Worm (Caenorhabditis elegans) whole organism, L3 larva: ENCODE measurements around the gene cfim-2.
A peak's percentile ranks its signal among the peaks of the same experiment; 100 is the strongest.

ENCODE experiments used
- R02D3.7 ChIP-seq: fragments of 150-350 bp; optimal IDR thresholded peaks from 2 replicates; lab custom pipeline; 2014; ENCODE audit warnings: missing biosample characterization, missing genetic modification characterization
- ZK546.5 ChIP-seq: sonication (generic microtip); optimal IDR thresholded peaks from 2 replicates; lab custom pipeline; 2017; ENCODE audit warnings: missing biosample characterization, missing genetic modification characterization
- aly-2 ChIP-seq: fragments of 150-350 bp; optimal IDR thresholded peaks from 2 replicates; lab custom pipeline; 2014; ENCODE audit warnings: missing biosample characterization, missing genetic modification characterization
- ama-1 ChIP-seq: fragments of 150-350 bp; optimal IDR thresholded peaks from 2 replicates; lab custom pipeline; 2018
- ceh-16 ChIP-seq: sonication (generic microtip); optimal IDR thresholded peaks from 2 replicates; lab custom pipeline; 2017; ENCODE audit warnings: missing biosample characterization, missing genetic modification characterization
- ceh-28 ChIP-seq: fragments of 150-350 bp; optimal IDR thresholded peaks from 2 replicates; lab custom pipeline; 2014; ENCODE audit warnings: missing biosample characterization, missing genetic modification reagents, missing genetic modification characterization
- ceh-82 ChIP-seq: fragments of 150-350 bp; optimal IDR thresholded peaks from 2 replicates; lab custom pipeline; 2014; ENCODE audit warnings: missing biosample characterization, missing genetic modification characterization
- ceh-9 ChIP-seq: sonication (generic microtip); optimal IDR thresholded peaks from 2 replicates; lab custom pipeline; 2018; ENCODE audit warnings: missing biosample characterization, missing genetic modification characterization
- daf-12 ChIP-seq: fragments of 150-350 bp; optimal IDR thresholded peaks from 2 replicates; lab custom pipeline; 2014; ENCODE audit warnings: missing biosample characterization, missing genetic modification reagents, missing genetic modification characterization
- egl-27 ChIP-seq: sonication (generic microtip); optimal IDR thresholded peaks from 4 replicates; lab custom pipeline; 2017; ENCODE audit warnings: missing biosample characterization, missing genetic modification reagents, missing genetic modification characterization
- egl-5 ChIP-seq: fragments of 150-350 bp; optimal IDR thresholded peaks from 2 replicates; lab custom pipeline; 2017; ENCODE audit warnings: missing biosample characterization, missing genetic modification reagents, missing genetic modification characterization, inconsistent platforms
- elt-1 ChIP-seq: fragments of 150-350 bp; optimal IDR thresholded peaks from 2 replicates; lab custom pipeline; 2014; ENCODE audit warnings: missing biosample characterization, missing genetic modification characterization
- elt-2 ChIP-seq: sonication (generic microtip); optimal IDR thresholded peaks from 2 replicates; lab custom pipeline; 2016; ENCODE audit warnings: missing genetic modification reagents, mild to moderate bottlenecking, missing genetic modification characterization, missing compliant biosample characterization
- eor-1 ChIP-seq, 2 experiments: fragments of 150-350 bp; optimal IDR thresholded peaks; 2 replicates each; lab custom pipeline; 2014 to 2018; ENCODE audit warnings: missing biosample characterization in 2 of 2, missing genetic modification characterization in 2 of 2
- fkh-10 ChIP-seq: sonication (generic microtip); optimal IDR thresholded peaks from 2 replicates; lab custom pipeline; 2017; ENCODE audit warnings: missing biosample characterization, missing genetic modification reagents, missing genetic modification characterization
- fkh-2 ChIP-seq: fragments of 150-350 bp; optimal IDR thresholded peaks from 2 replicates; lab custom pipeline; 2014; ENCODE audit warnings: missing biosample characterization, missing genetic modification reagents, missing genetic modification characterization
- fos-1 ChIP-seq: fragments of 150-350 bp; optimal IDR thresholded peaks from 2 replicates; lab custom pipeline; 2014; ENCODE audit warnings: missing biosample characterization, missing genetic modification characterization
- hmg-11 ChIP-seq: sonication (generic microtip); optimal IDR thresholded peaks from 2 replicates; lab custom pipeline; 2016; ENCODE audit warnings: missing genetic modification characterization, missing compliant biosample characterization
- lin-15B ChIP-seq: fragments of 150-350 bp; optimal IDR thresholded peaks from 2 replicates; lab custom pipeline; 2014; ENCODE audit warnings: missing biosample characterization, missing genetic modification characterization
- lin-39 ChIP-seq: fragments of 150-350 bp; optimal IDR thresholded peaks from 2 replicates; lab custom pipeline; 2018; ENCODE audit warnings: missing biosample characterization, missing genetic modification reagents, missing genetic modification characterization
- lsy-12 ChIP-seq: sonication (generic microtip); optimal IDR thresholded peaks from 2 replicates; lab custom pipeline; 2016; ENCODE audit warnings: mild to moderate bottlenecking, missing genetic modification characterization, missing compliant biosample characterization
- mdl-1 ChIP-seq: fragments of 150-350 bp; optimal IDR thresholded peaks from 2 replicates; lab custom pipeline; 2014; ENCODE audit warnings: missing biosample characterization, missing genetic modification characterization
- mml-1 ChIP-seq: fragments of 150-350 bp; sonication (generic microtip); optimal IDR thresholded peaks from 3 replicates; lab custom pipeline; 2014; ENCODE audit warnings: missing biosample characterization, missing genetic modification characterization
- nfya-1 ChIP-seq: sonication (generic microtip); optimal IDR thresholded peaks from 2 replicates; lab custom pipeline; 2017; ENCODE audit warnings: missing genetic modification characterization, mild to moderate bottlenecking, missing compliant biosample characterization, antibody characterized with exemption, moderate library complexity; ENCODE audit not compliant: insufficient read depth
- nhr-11 ChIP-seq: fragments of 150-350 bp; optimal IDR thresholded peaks from 2 replicates; lab custom pipeline; 2014; ENCODE audit warnings: missing biosample characterization, missing genetic modification characterization
- nhr-12 ChIP-seq: fragments of 150-350 bp; optimal IDR thresholded peaks from 2 replicates; lab custom pipeline; 2014; ENCODE audit warnings: missing biosample characterization, missing genetic modification characterization
- nhr-23 ChIP-seq: fragments of 150-350 bp; optimal IDR thresholded peaks from 2 replicates; lab custom pipeline; 2014; ENCODE audit warnings: missing biosample characterization, missing genetic modification reagents, missing genetic modification characterization
- nhr-237 ChIP-seq: fragments of 150-350 bp; optimal IDR thresholded peaks from 2 replicates; lab custom pipeline; 2014; ENCODE audit warnings: missing biosample characterization, missing genetic modification characterization
- nhr-25 ChIP-seq: sonication (generic microtip); optimal IDR thresholded peaks from 2 replicates; lab custom pipeline; 2017; ENCODE audit warnings: missing biosample characterization, missing genetic modification characterization
- nhr-28 ChIP-seq: fragments of 150-350 bp; optimal IDR thresholded peaks from 2 replicates; lab custom pipeline; 2014; ENCODE audit warnings: missing biosample characterization, missing genetic modification characterization
- nhr-43 ChIP-seq: sonication (generic microtip); optimal IDR thresholded peaks from 2 replicates; lab custom pipeline; 2016; ENCODE audit warnings: mild to moderate bottlenecking, missing genetic modification characterization, missing compliant biosample characterization; ENCODE audit not compliant: poor library complexity, severe bottlenecking
- nhr-76 ChIP-seq: fragments of 150-350 bp; sonication (generic microtip); optimal IDR thresholded peaks from 5 replicates; lab custom pipeline; 2014; ENCODE audit warnings: missing biosample characterization, missing genetic modification characterization
- nhr-77 ChIP-seq: fragments of 150-350 bp; optimal IDR thresholded peaks from 2 replicates; lab custom pipeline; 2014; ENCODE audit warnings: missing biosample characterization, missing genetic modification characterization
- pha-4 ChIP-seq: fragments of 150-350 bp; optimal IDR thresholded peaks from 2 replicates; lab custom pipeline; 2014; ENCODE audit warnings: missing biosample characterization, missing genetic modification reagents, missing genetic modification characterization
- pqm-1 ChIP-seq: fragments of 150-350 bp; optimal IDR thresholded peaks from 2 replicates; lab custom pipeline; 2017; ENCODE audit warnings: missing biosample characterization, missing genetic modification characterization, inconsistent platforms
- sea-2 ChIP-seq: fragments of 150-350 bp; sonication (generic microtip); optimal IDR thresholded peaks from 4 replicates; lab custom pipeline; 2014; ENCODE audit warnings: missing biosample characterization, missing genetic modification reagents, missing genetic modification characterization
- skn-1 ChIP-seq: fragments of 150-350 bp; optimal IDR thresholded peaks from 2 replicates; lab custom pipeline; 2014; ENCODE audit warnings: missing biosample characterization, missing genetic modification characterization
- snpc-4 ChIP-seq: fragments of 150-350 bp; optimal IDR thresholded peaks from 2 replicates; lab custom pipeline; 2014; ENCODE audit warnings: missing biosample characterization, missing genetic modification characterization
- tbx-2 ChIP-seq: sonication (generic microtip); optimal IDR thresholded peaks from 2 replicates; lab custom pipeline; 2016; ENCODE audit warnings: mild to moderate bottlenecking, missing genetic modification characterization, missing compliant biosample characterization
- unc-39 ChIP-seq: sonication (generic microtip); optimal IDR thresholded peaks from 4 replicates; lab custom pipeline; 2017; ENCODE audit warnings: missing biosample characterization, missing genetic modification characterization
- unc-62 ChIP-seq: fragments of 150-350 bp; sonication (generic microtip); optimal IDR thresholded peaks from 4 replicates; lab custom pipeline; 2014; ENCODE audit warnings: missing biosample characterization, missing genetic modification reagents, missing genetic modification characterization
- zag-1 ChIP-seq: fragments of 150-350 bp; optimal IDR thresholded peaks from 2 replicates; lab custom pipeline; 2014; ENCODE audit warnings: missing biosample characterization, missing genetic modification characterization
- ztf-11 ChIP-seq: fragments of 150-350 bp; optimal IDR thresholded peaks from 2 replicates; lab custom pipeline; 2014; ENCODE audit warnings: missing biosample characterization, missing genetic modification characterization
- ztf-4 ChIP-seq: fragments of 150-350 bp; optimal IDR thresholded peaks from 2 replicates; lab custom pipeline; 2014; ENCODE audit warnings: missing biosample characterization, missing genetic modification characterization

cfim-2 gene

DNA sequence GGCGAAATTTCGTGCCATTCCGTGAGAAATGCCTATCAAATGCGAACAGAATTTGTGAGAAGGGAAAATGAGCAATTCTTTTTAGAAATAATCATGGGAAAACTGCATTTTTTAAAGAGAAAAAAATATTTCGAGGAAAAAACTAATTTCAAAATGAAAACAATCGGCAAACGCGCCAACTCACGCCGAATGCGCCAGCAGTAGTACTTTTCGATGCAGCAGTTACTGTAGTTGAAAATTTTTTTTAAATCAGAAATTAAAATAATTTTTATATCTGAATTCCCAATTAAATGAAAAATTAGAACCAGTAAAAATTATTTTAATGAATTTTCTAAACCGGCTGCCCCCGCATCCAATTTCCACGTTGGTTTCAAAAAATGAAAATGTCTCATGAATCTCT is 2.7 kb upstream of the cfim-2 start:
- TF ChIP-seq skn-1 (tag; lab: Kevin White, UChicago), result no peak

DNA sequence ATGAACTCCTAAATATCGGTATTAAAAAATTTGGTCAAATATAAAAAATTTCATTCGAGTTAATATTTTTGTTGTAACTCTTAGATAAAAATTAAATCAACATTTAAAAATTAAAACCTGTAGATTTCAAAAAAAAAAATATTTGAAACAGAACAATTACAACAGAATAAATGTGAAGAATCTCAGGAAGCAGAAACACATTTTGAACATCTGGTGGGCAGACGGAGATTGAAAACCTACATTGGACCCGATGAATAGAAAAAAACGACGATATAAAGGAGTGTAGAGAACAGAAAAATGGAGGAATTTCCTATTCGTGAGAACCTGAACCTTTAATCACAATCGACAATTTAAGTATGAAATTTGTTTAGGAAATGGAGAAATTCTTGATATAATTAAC is 2.0 kb upstream of the cfim-2 start:
- TF ChIP-seq hmg-11 (tag; lab: Kevin White, UChicago) (no peak), pqm-1 (tag; lab: Kevin White, UChicago) (no peak), nhr-237 (no peak), fkh-2 (no peak), tbx-2 (no peak), nhr-25 (tag; lab: Kevin White, UChicago) (no peak), mml-1 (tag; lab: Kevin White, UChicago) (no peak), skn-1 (tag; lab: Kevin White, UChicago) (no peak), egl-5 (tag; lab: Kevin White, UChicago) (no peak), elt-1 (tag; lab: Kevin White, UChicago) (no peak), lin-15B (tag; lab: Kevin White, UChicago) (no peak), fkh-10 (GFP tag; lab: Kevin White, UChicago) (no peak), eor-1 (tag; optimal IDR thresholded peaks at IDR 0.05; lab: Kevin White, UChicago) (no peak), nhr-23 (tag; lab: Kevin White, UChicago) (no peak), nhr-28 (tag; lab: Kevin White, UChicago) (no peak), zag-1 (tag; lab: Kevin White, UChicago) (no peak), ZK546.5 (tag; lab: Kevin White, UChicago) (no peak), egl-27 (no peak), daf-12 (tag; lab: Kevin White, UChicago) (no peak), pha-4 (no peak)
- TF ChIP-seq, all 47 proteins: peak for 0

DNA sequence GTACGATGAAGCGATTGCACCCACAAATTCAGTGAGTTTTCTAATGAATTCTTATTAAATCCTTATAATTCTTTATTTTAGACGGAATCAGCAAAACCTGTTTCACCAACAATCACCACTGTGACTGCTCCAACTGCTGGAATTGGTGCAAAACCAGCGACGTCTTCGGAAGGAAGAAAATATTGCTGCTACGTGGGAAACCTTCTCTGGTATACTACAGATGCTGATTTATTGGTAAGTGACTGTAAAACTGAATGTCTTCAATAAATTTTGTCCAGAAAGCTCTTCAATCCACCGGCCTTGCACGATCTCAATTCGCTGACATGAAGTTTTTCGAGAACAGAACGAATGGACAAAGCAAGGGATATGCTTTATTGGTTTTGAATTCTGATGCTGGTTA is 387 bp downstream of the cfim-2 start:
- TF ChIP-seq ztf-11 (tag; lab: Kevin White, UChicago), result no peak
- no peak for TF ChIP-seq daf-12 (tag; lab: Kevin White, UChicago)
- no peak for TF ChIP-seq eor-1 (tag; optimal IDR thresholded peaks at IDR 0.05; lab: Kevin White, UChicago)
- no peak for TF ChIP-seq mdl-1 (tag; lab: Kevin White, UChicago)
- no peak for TF ChIP-seq unc-62 (GFP tag; lab: Kevin White, UChicago)
- TF ChIP-seq nfya-1 (tag; lab: Kevin White, UChicago), result no peak
- no peak for TF ChIP-seq ama-1 (lab: Kevin White, UChicago)
- no peak for TF ChIP-seq aly-2 (tag; lab: Kevin White, UChicago)
- TF ChIP-seq elt-1 (tag; lab: Kevin White, UChicago), result no peak

DNA sequence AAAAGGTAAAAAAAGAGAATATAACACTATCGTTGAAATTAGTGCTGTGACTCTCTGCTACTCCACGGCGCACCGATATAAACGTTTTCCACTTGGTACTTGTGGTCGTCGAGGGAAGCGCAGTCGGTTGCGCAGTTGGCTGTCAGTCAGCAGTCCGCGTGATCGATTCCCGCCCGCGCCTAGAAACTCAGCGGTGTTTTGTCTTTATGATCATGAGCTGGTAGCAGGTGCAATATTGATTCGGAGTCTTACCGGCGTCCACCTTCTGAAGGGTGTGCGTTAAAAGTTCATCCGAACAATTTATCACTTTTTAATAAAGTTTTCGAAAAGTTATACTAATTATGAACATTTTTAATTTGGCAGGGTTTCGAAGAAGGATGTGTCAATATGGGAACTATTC is 969 bp downstream of the cfim-2 start:
- TF ChIP-seq egl-5 (tag; lab: Kevin White, UChicago) (peak; percentile 36), lsy-12 (peak; percentile 73), ztf-4 (tag; lab: Kevin White, UChicago) (peak; percentile 57), fkh-10 (GFP tag; lab: Kevin White, UChicago) (no peak), ceh-28 (peak; percentile 67), nhr-25 (tag; lab: Kevin White, UChicago) (peak; percentile 81), nhr-43 (tag; lab: Kevin White, UChicago) (peak; percentile 83), nhr-11 (tag; lab: Kevin White, UChicago) (no peak), elt-1 (tag; lab: Kevin White, UChicago) (no peak), daf-12 (tag; lab: Kevin White, UChicago) (no peak), pqm-1 (tag; lab: Kevin White, UChicago) (peak; percentile 28), nhr-12 (tag; lab: Kevin White, UChicago) (no peak), unc-62 (GFP tag; lab: Kevin White, UChicago) (peak; percentile 25), lin-15B (tag; lab: Kevin White, UChicago) (peak; percentile 35), fkh-2 (no peak), ceh-16 (tag; lab: Kevin White, UChicago) (no peak), aly-2 (tag; lab: Kevin White, UChicago) (no peak), elt-2 (tag; lab: Kevin White, UChicago) (peak; percentile 72), ceh-82 (no peak), nhr-28 (tag; lab: Kevin White, UChicago) (no peak), eor-1 (tag; optimal IDR thresholded peaks at IDR 0.05; lab: Kevin White, UChicago) (no peak), nhr-76 (tag; lab: Kevin White, UChicago) (no peak), ceh-9 (tag; lab: Kevin White, UChicago) (no peak), nhr-77 (no peak), pha-4 (peak; percentile 78), R02D3.7 (tag; lab: Kevin White, UChicago) (peak; percentile 57), sea-2 (GFP tag; lab: Kevin White, UChicago) (no peak), lin-39 (tag; lab: Kevin White, UChicago) (peak; percentile 92), ZK546.5 (tag; lab: Kevin White, UChicago) (no peak), tbx-2 (peak; percentile 58), mdl-1 (tag; lab: Kevin White, UChicago) (no peak), nhr-237 (no peak), fos-1 (tag; lab: Kevin White, UChicago) (no peak), ztf-11 (tag; lab: Kevin White, UChicago) (no peak), ama-1 (lab: Kevin White, UChicago) (peak; percentile 86), hmg-11 (tag; lab: Kevin White, UChicago) (peak; percentile 95), unc-39 (tag; lab: Kevin White, UChicago) (no peak), nfya-1 (tag; lab: Kevin White, UChicago) (peak; percentile 67), snpc-4 (tag; lab: Kevin White, UChicago) (no peak), nhr-23 (tag; lab: Kevin White, UChicago) (peak; percentile 73), skn-1 (tag; lab: Kevin White, UChicago) (peak; percentile 20)
